Fruit fly (Drosophila melanogaster): ENCODE measurements around the gene CG17549.
A peak's percentile ranks its signal among the peaks of the same experiment; 100 is the strongest.

The CG17549 gene

dm6 chr2L:19342767-19343166, 47.1 kb downstream of the CG17549 start (continued):
- TF ChIP-seq CG1621 (tag; optimal IDR thresholded peaks at IDR 0.05) (no peak), CG8119 (GFP tag; IDR thresholded peaks at IDR 0.05) (0 out of 3 replicates have a peak, but pooled peaks have one; percentile 26), CG11294 (GFP tag; IDR thresholded peaks at IDR 0.05) (no peak), CG8319 (GFP tag; optimal IDR thresholded peaks at IDR 0.05) (peak; percentile 11), Hr39 (GFP tag; optimal IDR thresholded peaks at IDR 0.05) (no peak), Hr38 (GFP tag; optimal IDR thresholded peaks at IDR 0.05) (no peak), Ets96B (tag; optimal IDR thresholded peaks at IDR 0.05) (peak; percentile 42), spab (GFP tag; optimal IDR thresholded peaks at IDR 0.05) (peak; percentile 30), CG10669 (GFP tag; optimal IDR thresholded peaks at IDR 0.05) (peak; percentile 45), CG34406 (GFP tag; optimal IDR thresholded peaks at IDR 0.05) (peak; percentile 16), dsx (GFP tag; optimal IDR thresholded peaks at IDR 0.05; ENCODE audit: poor library complexity, severe bottlenecking) (peak; percentile 5), Met (GFP tag; optimal IDR thresholded peaks at IDR 0.05) (peak; percentile 43), CG6792 (GFP tag; optimal IDR thresholded peaks at IDR 0.05) (peak; percentile 4), esn (GFP tag; optimal IDR thresholded peaks at IDR 0.05) (peak; percentile 29), CG15336 (GFP tag; IDR thresholded peaks at IDR 0.05) (no peak), vri (GFP tag; optimal IDR thresholded peaks at IDR 0.05) (no peak), salr (GFP tag; optimal IDR thresholded peaks at IDR 0.05) (peak in 1 of 2 experiments; percentile 36), CG6163 (GFP tag; IDR thresholded peaks at IDR 0.05) (no peak), CG11902 (GFP tag; optimal IDR thresholded peaks at IDR 0.05) (no peak), CG10631 (GFP tag; optimal IDR thresholded peaks at IDR 0.05) (peak; percentile 30), CG3919 (GFP tag; optimal IDR thresholded peaks at IDR 0.05) (peak; percentile 41), Eip78C (GFP tag) (peak; percentile 81)

dm6 chr2L:19342018-19342417, 47.9 kb downstream of the CG17549 start:
- peak; percentile 86 for TF ChIP-seq pdm3 (GFP tag; optimal IDR thresholded peaks at IDR 0.05)
- peak; percentile 85 for TF ChIP-seq acj6 (GFP tag; optimal IDR thresholded peaks at IDR 0.05)
- TF ChIP-seq CG11762 (GFP tag; optimal IDR thresholded peaks at IDR 0.05; ENCODE audit: insufficient read depth): peak; percentile 78
- peak; percentile 92 for TF ChIP-seq CG10669 (GFP tag; optimal IDR thresholded peaks at IDR 0.05)
- TF ChIP-seq CG8319 (GFP tag; optimal IDR thresholded peaks at IDR 0.05): peak; percentile 69
- TF ChIP-seq Lpt (GFP tag; optimal IDR thresholded peaks at IDR 0.05): peak; percentile 81
- peak; percentile 87 for TF ChIP-seq CG6163 (GFP tag; IDR thresholded peaks at IDR 0.05)
- TF ChIP-seq CG16779 (tag; optimal IDR thresholded peaks at IDR 0.05): peak; percentile 72
- peak; percentile 87 for TF ChIP-seq CG8119 (GFP tag; IDR thresholded peaks at IDR 0.05)
- TF ChIP-seq eg (GFP tag; IDR thresholded peaks at IDR 0.05): peak; percentile 81
- TF ChIP-seq achi (GFP tag; optimal IDR thresholded peaks at IDR 0.05): peak; percentile 84
- TF ChIP-seq topi (GFP tag; optimal IDR thresholded peaks at IDR 0.05): peak; percentile 36
- TF ChIP-seq CG8632 (GFP tag; optimal IDR thresholded peaks at IDR 0.05): peak; percentile 66
- TF ChIP-seq CG6854 (GFP tag; optimal IDR thresholded peaks at IDR 0.05): no peak
- peak; percentile 89 for TF ChIP-seq Sox14 (GFP tag; optimal IDR thresholded peaks at IDR 0.05)
- TF ChIP-seq Hr4 (GFP tag; optimal IDR thresholded peaks at IDR 0.05): peak; percentile 86
- peak; percentile 73 for TF ChIP-seq net (GFP tag; optimal IDR thresholded peaks at IDR 0.05)
- no peak for TF ChIP-seq Blimp-1 (GFP tag; optimal IDR thresholded peaks at IDR 0.05)
- TF ChIP-seq CG3032 (tag; optimal IDR thresholded peaks at IDR 0.05): peak; percentile 95
- peak; percentile 92 for TF ChIP-seq spab (GFP tag; optimal IDR thresholded peaks at IDR 0.05)
- no peak for TF ChIP-seq Eip93F (GFP tag; optimal IDR thresholded peaks at IDR 0.05)
- TF ChIP-seq fd85E (GFP tag; optimal IDR thresholded peaks at IDR 0.05): peak; percentile 0
- peak; percentile 7 for TF ChIP-seq Met (GFP tag; optimal IDR thresholded peaks at IDR 0.05)
- peak; percentile 83 for TF ChIP-seq CG15336 (GFP tag; IDR thresholded peaks at IDR 0.05)
- no peak for TF ChIP-seq cyc (GFP tag; optimal IDR thresholded peaks at IDR 0.05)
- TF ChIP-seq CG11294 (GFP tag; IDR thresholded peaks at IDR 0.05): peak; percentile 75
- peak; percentile 77 to 86 for TF ChIP-seq ss (GFP tag; optimal IDR thresholded peaks at IDR 0.05)
- peak; percentile 93 for TF ChIP-seq CG6808 (GFP tag; optimal IDR thresholded peaks at IDR 0.05)
- peak; percentile 26 for TF ChIP-seq Hr39 (GFP tag; optimal IDR thresholded peaks at IDR 0.05)
- TF ChIP-seq CG34406 (GFP tag; optimal IDR thresholded peaks at IDR 0.05): peak; percentile 57
- TF ChIP-seq Sox102F (GFP tag; optimal IDR thresholded peaks at IDR 0.05): no peak
- TF ChIP-seq CG3919 (GFP tag; optimal IDR thresholded peaks at IDR 0.05): peak; percentile 82
- no peak for TF ChIP-seq Smox (GFP tag; optimal IDR thresholded peaks at IDR 0.05)
- peak; percentile 76 for TF ChIP-seq CG6792 (GFP tag; optimal IDR thresholded peaks at IDR 0.05)
- peak; percentile 82 to 85 for TF ChIP-seq salr (GFP tag; optimal IDR thresholded peaks at IDR 0.05)
- peak; percentile 81 for TF ChIP-seq CG32006 (GFP tag; optimal IDR thresholded peaks at IDR 0.05)
- no peak for TF ChIP-seq CG11902 (GFP tag; optimal IDR thresholded peaks at IDR 0.05)
- TF ChIP-seq OdsH (GFP tag; optimal IDR thresholded peaks at IDR 0.05): peak; percentile 82
- TF ChIP-seq fd59A (GFP tag; optimal IDR thresholded peaks at IDR 0.05): peak; percentile 90
- TF ChIP-seq CG9139 (GFP tag; optimal IDR thresholded peaks at IDR 0.05): peak; percentile 71
